Worm (Caenorhabditis elegans): ENCODE measurements around the gene ttr-28.
A peak's percentile ranks its signal among the peaks of the same experiment; 100 is the strongest.

The ttr-28 gene

ce11 chrV:12922308-12922707 lies 17.3 kb upstream of the ttr-28 start, which contains the start of gene dhrs-4:
Gene dhrs-4, plus strand, starts transcription at chrV:12922608.
- TF ChIP-seq eor-1 (tag; optimal IDR thresholded peaks at IDR 0.05), result no peak
- peak; percentile 6 for TF ChIP-seq elt-2 (tag; optimal IDR thresholded peaks at IDR 0.05)
- TF ChIP-seq pqm-1 (tag; optimal IDR thresholded peaks at IDR 0.05), result peak; percentile 10

DNA sequence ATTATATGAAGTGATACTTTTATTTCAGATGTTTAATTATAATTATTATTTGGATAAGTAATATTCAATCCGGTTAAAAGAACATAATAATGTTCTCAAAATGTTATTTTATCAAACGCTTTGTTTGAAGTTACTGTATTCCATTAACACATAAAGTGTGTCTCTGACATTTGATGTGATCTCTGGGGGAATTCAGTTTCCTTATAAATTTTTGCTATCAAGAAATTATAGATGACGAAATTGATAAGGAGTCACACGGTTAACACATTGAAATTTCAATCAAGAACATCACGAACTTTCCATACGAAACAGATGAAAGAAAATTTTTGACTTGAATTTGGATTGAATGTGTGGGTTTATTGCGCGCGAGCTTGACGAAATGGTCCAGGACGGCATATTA lies 16.7 kb upstream of the ttr-28 start:
- TF ChIP-seq lin-39 (tag; optimal IDR thresholded peaks at IDR 0.05), result no peak
- TF ChIP-seq elt-2 (tag; optimal IDR thresholded peaks at IDR 0.05), result peak; percentile 88
- no peak for TF ChIP-seq lsy-12 (tag; optimal IDR thresholded peaks at IDR 0.05)
- TF ChIP-seq pha-4 (tag; optimal IDR thresholded peaks at IDR 0.05), result peak; percentile 68
- no peak for TF ChIP-seq ceh-9 (tag; optimal IDR thresholded peaks at IDR 0.05)
- TF ChIP-seq mml-1 (tag; optimal IDR thresholded peaks at IDR 0.05), result no peak
- TF ChIP-seq elt-3 (tag; optimal IDR thresholded peaks at IDR 0.05), result no peak
- no peak for TF ChIP-seq elt-1 (tag; optimal IDR thresholded peaks at IDR 0.05)
- TF ChIP-seq egl-5 (tag; optimal IDR thresholded peaks at IDR 0.05), result no peak
- TF ChIP-seq ceh-82 (tag; optimal IDR thresholded peaks at IDR 0.05), result no peak
- peak; percentile 76 for TF ChIP-seq pqm-1 (tag; optimal IDR thresholded peaks at IDR 0.05)
- TF ChIP-seq ztf-4 (tag; optimal IDR thresholded peaks at IDR 0.05), result no peak
- no peak for TF ChIP-seq fkh-2 (tag; optimal IDR thresholded peaks at IDR 0.05)
- no peak for TF ChIP-seq nhr-67 (tag; optimal IDR thresholded peaks at IDR 0.05)

DNA sequence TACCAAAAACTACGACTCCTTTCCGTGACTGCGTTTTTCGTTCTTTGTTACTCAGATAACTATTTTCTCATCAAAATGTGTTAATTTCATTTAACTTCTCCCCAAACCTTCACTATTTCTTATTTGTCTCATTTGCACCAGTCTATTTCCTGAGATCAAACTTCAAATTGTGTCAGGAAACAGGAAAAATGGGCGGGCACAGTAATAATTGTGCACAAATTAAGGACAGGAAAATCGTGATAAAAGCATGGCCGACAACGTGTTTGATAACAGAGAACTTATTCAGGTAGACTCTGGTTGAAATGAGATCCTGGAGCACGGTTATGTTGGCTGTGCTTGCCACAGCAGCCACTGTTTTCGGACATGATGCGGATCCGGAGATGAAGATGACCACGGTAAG lies 14.7 kb upstream of the ttr-28 start, which contains the start of gene lipl-1:
Gene lipl-1, plus strand, starts transcription at position 282 of the 400 bp plus-strand sequence.
- TF ChIP-seq elt-2 (tag; optimal IDR thresholded peaks at IDR 0.05), result peak; percentile 41
- TF ChIP-seq pqm-1 (tag; optimal IDR thresholded peaks at IDR 0.05), result peak; percentile 18
- no peak for TF ChIP-seq ceh-82 (tag; optimal IDR thresholded peaks at IDR 0.05)
- TF ChIP-seq pha-4 (tag; optimal IDR thresholded peaks at IDR 0.05), result no peak
- TF ChIP-seq nhr-23 (tag; optimal IDR thresholded peaks at IDR 0.05), result no peak
- TF ChIP-seq nfya-1 (tag; optimal IDR thresholded peaks at IDR 0.05; ENCODE audit: insufficient read depth), result no peak
- TF ChIP-seq unc-62 (GFP tag; optimal IDR thresholded peaks at IDR 0.05), result no peak
- TF ChIP-seq fos-1 (tag; optimal IDR thresholded peaks at IDR 0.05), result no peak
- no peak for TF ChIP-seq sea-2 (GFP tag; optimal IDR thresholded peaks at IDR 0.05)

- TF ChIP-seq pha-4 (tag; optimal IDR thresholded peaks at IDR 0.05) (no peak), snpc-4 (tag; optimal IDR thresholded peaks at IDR 0.05) (no peak), pqm-1 (tag; optimal IDR thresholded peaks at IDR 0.05) (peak; percentile 66), elt-2 (tag; optimal IDR thresholded peaks at IDR 0.05) (peak; percentile 88), ceh-9 (tag; optimal IDR thresholded peaks at IDR 0.05) (no peak), ceh-82 (tag; optimal IDR thresholded peaks at IDR 0.05) (no peak), zag-1 (tag; optimal IDR thresholded peaks at IDR 0.05) (no peak), nfya-1 (tag; optimal IDR thresholded peaks at IDR 0.05; ENCODE audit: insufficient read depth) (no peak)
Observed at ce11 chrV:12909544-12910157, 4.7 kb upstream of the ttr-28 start, which contains the start of gene nid-1. Gene nid-1, plus strand, starts transcription at chrV:12910107.

DNA sequence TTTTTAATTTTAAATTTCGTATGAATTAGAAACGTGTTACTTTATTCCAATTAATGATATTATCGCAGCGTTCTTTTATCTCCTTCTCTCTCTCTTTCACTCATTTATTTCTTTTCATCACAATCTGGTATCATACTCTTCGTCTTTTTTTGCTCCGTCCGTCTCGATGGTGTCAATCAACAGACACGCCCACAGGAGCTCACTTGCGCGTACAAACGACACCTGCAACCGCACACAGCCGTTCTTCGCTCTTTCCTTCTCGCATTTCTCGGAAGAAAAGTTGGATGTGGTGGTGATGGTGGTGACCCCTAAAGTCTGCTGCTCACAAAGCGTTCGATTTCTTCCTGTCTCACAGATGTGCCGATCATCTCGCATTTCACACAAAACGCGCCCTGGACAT lies 3.6 kb upstream of the ttr-28 start:
- TF ChIP-seq nhr-76 (tag; optimal IDR thresholded peaks at IDR 0.05) (no peak), fos-1 (tag; optimal IDR thresholded peaks at IDR 0.05) (no peak), hmg-11 (tag; optimal IDR thresholded peaks at IDR 0.05) (no peak), tbx-2 (tag; optimal IDR thresholded peaks at IDR 0.05) (no peak), zag-1 (tag; optimal IDR thresholded peaks at IDR 0.05) (no peak), nhr-237 (tag; optimal IDR thresholded peaks at IDR 0.05) (no peak), nhr-23 (tag; optimal IDR thresholded peaks at IDR 0.05) (no peak), elt-3 (tag; optimal IDR thresholded peaks at IDR 0.05) (no peak), ceh-28 (tag; optimal IDR thresholded peaks at IDR 0.05) (no peak), snpc-4 (tag; optimal IDR thresholded peaks at IDR 0.05) (no peak), ceh-82 (tag; optimal IDR thresholded peaks at IDR 0.05) (no peak), nhr-11 (tag; optimal IDR thresholded peaks at IDR 0.05) (no peak), lsy-12 (tag; optimal IDR thresholded peaks at IDR 0.05) (no peak), fkh-2 (tag; optimal IDR thresholded peaks at IDR 0.05) (no peak), egl-27 (tag; optimal IDR thresholded peaks at IDR 0.05) (no peak)

ce11 chrV:12907436-12907835 lies 2.5 kb upstream of the ttr-28 start:
- TF ChIP-seq elt-3 (tag; optimal IDR thresholded peaks at IDR 0.05), result no peak
- TF ChIP-seq fkh-2 (tag; optimal IDR thresholded peaks at IDR 0.05), result no peak
- no peak for TF ChIP-seq R02D3.7 (tag; optimal IDR thresholded peaks at IDR 0.05)
- TF ChIP-seq lsy-12 (tag; optimal IDR thresholded peaks at IDR 0.05), result no peak
- TF ChIP-seq ceh-9 (tag; optimal IDR thresholded peaks at IDR 0.05), result no peak

All from whole organism, L3 larva.